Worm (Caenorhabditis elegans) whole organism, L4/young adult: Measurements from ENCODE around the gene F47G3.3.
A peak's percentile ranks its signal among the peaks of the same experiment; 100 is the strongest.

Experiments used
- W03F9.2 ChIP-seq: fragments of 150-350 bp; optimal IDR thresholded peaks from 2 replicates; lab custom pipeline; 2014; ENCODE audit warnings: missing biosample characterization, missing genetic modification characterization
- dao-5 ChIP-seq: sonication (generic microtip); optimal IDR thresholded peaks from 2 replicates; lab custom pipeline; 2016; ENCODE audit warnings: missing genotype, missing genetic modification characterization, moderate library complexity, missing compliant biosample characterization
- him-1 ChIP-seq: sonication (generic microtip); optimal IDR thresholded peaks from 2 replicates; lab custom pipeline; 2016; ENCODE audit warnings: missing genotype, missing genetic modification reagents, missing genetic modification characterization, missing compliant biosample characterization

The F47G3.3 gene

ce11 chrX:2375300-2376035 lies at the start of gene F47G3.3:
TSS of gene F47G3.3 (plus strand) at chrX:2375985.
- TF ChIP-seq W03F9.2 (no peak), dao-5 (tag; lab: Kevin White, UChicago) (no peak), him-1 (tag; lab: Kevin White, UChicago) (no peak)

DNA sequence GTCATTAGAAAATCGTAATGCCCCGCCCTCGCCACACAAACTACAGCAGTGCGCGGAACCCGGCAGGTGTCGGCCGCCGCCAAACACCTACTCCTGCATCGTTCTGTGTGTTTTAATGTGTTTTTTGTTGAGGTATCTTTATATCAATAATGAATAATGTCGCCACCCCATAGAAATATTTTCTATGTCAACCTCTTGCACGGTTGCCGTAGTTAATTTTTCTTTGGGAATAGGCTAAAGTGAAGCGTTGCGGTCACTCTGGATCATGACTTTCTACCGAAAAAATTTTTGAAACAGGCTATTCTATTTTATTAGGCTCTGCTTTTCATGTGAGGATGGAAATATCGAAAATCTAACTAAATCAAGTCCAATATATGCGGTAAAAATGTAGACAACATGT lies 46.9 kb upstream of the F47G3.3 start:
- TF ChIP-seq him-1 (tag; lab: Kevin White, UChicago) (no peak), dao-5 (tag; lab: Kevin White, UChicago) (no peak), W03F9.2 (no peak)

DNA sequence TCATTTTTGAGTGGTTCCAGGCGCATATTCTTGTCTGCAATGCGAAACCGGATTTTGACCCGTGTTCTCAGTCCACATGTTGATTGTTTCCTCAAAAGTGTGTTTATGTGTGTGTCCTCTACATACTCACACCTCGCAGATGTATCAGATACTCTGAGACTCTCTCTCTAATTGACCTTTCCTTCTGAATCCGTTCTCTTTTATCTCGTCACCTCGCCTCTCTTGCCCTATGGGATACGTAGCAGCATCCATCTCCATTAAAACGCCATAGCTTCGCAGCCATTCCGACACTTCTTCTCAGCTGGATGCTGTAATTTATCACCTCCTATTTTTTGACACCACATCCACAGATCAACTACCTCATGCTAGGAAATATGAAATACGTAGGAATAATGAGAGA lies 45.3 kb upstream of the F47G3.3 start:
- TF ChIP-seq dao-5 (tag; lab: Kevin White, UChicago) (no peak), W03F9.2 (no peak), him-1 (tag; lab: Kevin White, UChicago) (no peak)

DNA sequence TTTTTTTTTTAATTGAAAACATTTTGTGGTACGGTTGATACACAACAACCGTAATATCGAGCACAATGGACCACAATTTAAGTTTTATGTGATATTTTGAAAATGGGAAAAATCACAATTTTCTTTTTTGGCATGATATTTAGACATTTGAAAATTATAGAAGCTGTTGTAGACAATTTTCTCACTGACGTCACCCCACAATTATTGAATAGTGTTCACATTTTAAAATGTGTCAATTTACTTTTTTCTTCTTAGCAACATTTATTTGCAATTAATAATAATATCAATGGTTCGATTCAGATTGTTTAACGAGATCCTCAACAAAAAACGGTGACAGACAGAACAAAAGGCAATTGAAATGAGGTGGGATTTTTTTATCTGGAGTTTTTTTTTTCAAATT lies 40.4 kb upstream of the F47G3.3 start, which contains the start of gene T01B6.1:
Gene T01B6.1, plus strand, starts transcription at position 301 of the 400 bp plus-strand sequence.
- TF ChIP-seq W03F9.2 (no peak), dao-5 (tag; lab: Kevin White, UChicago) (no peak), him-1 (tag; lab: Kevin White, UChicago) (no peak)

ce11 chrX:2338210-2338609 lies 37.6 kb upstream of the F47G3.3 start, which contains the start of gene nlp-45:
TSS of gene nlp-45 (minus strand) at chrX:2338310.
- TF ChIP-seq him-1 (tag; lab: Kevin White, UChicago), result no peak
- TF ChIP-seq dao-5 (tag; lab: Kevin White, UChicago), result no peak
- no peak for TF ChIP-seq W03F9.2

- TF ChIP-seq W03F9.2 (no peak), him-1 (tag; lab: Kevin White, UChicago) (no peak), dao-5 (tag; lab: Kevin White, UChicago) (no peak)
These were observed 33.8 kb upstream of the F47G3.3 start, which contains the start of gene nlp-22 for ce11 chrX:2341989-2342388. TSS of gene nlp-22 (minus strand) at chrX:2342089.

DNA sequence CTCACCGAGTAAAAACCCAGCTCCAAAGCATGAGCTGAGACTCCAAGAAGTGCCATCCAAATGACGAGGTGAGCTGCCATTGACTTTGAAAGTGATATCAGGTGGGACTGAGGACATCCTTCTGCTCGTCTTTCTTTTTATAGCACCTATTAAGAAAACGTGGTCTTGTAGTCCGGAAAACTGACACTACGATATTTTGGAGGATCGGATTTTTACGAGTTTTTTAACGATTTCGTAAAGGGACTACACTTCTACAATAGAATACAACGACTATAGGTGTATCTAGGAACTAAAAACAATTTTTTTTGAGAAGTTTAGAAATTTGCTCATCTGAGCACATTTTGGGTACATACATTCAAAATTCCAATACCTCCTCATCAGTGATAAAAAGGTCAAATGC lies 32.9 kb upstream of the F47G3.3 start, which contains the start of gene nlp-23:
Gene nlp-23, minus strand, starts transcription at position 101 of the 400 bp plus-strand sequence.
- TF ChIP-seq him-1 (tag; lab: Kevin White, UChicago) (no peak), W03F9.2 (no peak), dao-5 (tag; lab: Kevin White, UChicago) (no peak)

DNA sequence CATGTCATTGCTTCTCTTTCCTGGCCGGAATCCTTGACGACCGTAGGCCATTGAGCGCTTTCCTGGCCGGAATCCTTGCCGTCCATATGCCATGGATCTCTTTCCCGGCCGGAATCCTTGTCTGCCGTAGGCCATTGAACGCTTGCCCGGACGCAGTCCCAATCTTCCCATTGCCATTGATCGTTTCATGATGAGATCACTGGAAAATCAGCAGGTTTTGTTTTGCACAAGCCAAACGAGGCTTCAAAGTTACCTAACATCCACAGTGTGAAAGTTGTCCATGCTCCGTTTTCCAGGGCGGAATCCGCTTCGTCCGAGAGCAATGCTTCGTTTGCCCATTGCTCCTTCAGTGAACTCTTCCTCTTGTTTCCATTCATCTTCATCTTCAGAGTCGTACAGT lies 31.7 kb upstream of the F47G3.3 start:
- TF ChIP-seq W03F9.2, result no peak
- no peak for TF ChIP-seq dao-5 (tag; lab: Kevin White, UChicago)
- no peak for TF ChIP-seq him-1 (tag; lab: Kevin White, UChicago)

DNA sequence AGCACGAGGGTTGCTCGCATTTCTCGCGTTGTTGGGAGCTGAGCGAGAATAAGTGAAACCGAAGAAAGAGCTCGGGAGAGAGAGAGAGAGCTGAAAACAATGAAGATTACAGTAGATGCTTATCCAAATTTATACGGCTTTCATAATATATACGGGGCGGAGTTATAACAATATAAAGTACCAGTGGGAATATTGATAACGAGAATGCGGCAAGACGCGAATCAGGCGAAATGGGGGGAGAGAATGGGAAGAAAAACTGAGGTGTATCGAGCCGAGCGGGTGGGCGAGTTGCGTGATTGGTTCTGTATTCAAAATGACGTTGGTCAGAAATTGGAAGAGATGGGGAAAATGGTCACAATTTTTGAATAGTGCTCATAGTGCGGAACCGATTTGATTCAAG lies 31.1 kb upstream of the F47G3.3 start, which contains the start of gene nlp-2:
Gene nlp-2, minus strand, starts transcription at position 101 of the 400 bp plus-strand sequence.
- TF ChIP-seq W03F9.2, result no peak
- TF ChIP-seq him-1 (tag; lab: Kevin White, UChicago), result no peak
- TF ChIP-seq dao-5 (tag; lab: Kevin White, UChicago), result no peak

ce11 chrX:2347962-2348361 lies 27.8 kb upstream of the F47G3.3 start:
- TF ChIP-seq W03F9.2, result no peak

DNA sequence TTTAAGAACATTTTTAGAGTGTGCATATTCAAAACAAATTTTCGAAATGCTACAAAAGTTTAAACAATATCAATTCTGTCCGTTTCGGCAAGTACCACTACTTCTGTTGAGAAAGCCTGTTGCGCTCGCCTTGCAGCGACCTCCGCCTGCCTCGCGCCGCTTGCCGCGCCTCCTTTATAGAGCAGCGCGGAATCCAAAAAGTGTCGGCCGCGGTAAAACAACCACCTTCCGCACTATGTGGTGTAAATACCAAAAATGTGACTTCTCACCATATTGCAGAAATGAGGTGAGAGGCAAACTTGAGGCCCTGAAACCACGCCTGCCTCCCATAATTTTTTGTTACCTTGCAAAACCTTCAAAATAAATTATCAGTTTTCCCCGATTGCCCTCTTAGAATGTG lies 22.9 kb upstream of the F47G3.3 start:
- no peak for TF ChIP-seq him-1 (tag; lab: Kevin White, UChicago)
- TF ChIP-seq W03F9.2, result no peak
- TF ChIP-seq dao-5 (tag; lab: Kevin White, UChicago), result no peak

ce11 chrX:2359797-2360196 lies 16.0 kb upstream of the F47G3.3 start, which contains the start of gene lgc-40:
TSS of gene lgc-40 (plus strand) at chrX:2360097.
- TF ChIP-seq dao-5 (tag; lab: Kevin White, UChicago), result no peak
- TF ChIP-seq W03F9.2, result no peak
- TF ChIP-seq him-1 (tag; lab: Kevin White, UChicago), result no peak

ce11 chrX:2362872-2363271 lies 12.9 kb upstream of the F47G3.3 start:
- TF ChIP-seq him-1 (tag; lab: Kevin White, UChicago) (no peak), dao-5 (tag; lab: Kevin White, UChicago) (no peak), W03F9.2 (no peak)

DNA sequence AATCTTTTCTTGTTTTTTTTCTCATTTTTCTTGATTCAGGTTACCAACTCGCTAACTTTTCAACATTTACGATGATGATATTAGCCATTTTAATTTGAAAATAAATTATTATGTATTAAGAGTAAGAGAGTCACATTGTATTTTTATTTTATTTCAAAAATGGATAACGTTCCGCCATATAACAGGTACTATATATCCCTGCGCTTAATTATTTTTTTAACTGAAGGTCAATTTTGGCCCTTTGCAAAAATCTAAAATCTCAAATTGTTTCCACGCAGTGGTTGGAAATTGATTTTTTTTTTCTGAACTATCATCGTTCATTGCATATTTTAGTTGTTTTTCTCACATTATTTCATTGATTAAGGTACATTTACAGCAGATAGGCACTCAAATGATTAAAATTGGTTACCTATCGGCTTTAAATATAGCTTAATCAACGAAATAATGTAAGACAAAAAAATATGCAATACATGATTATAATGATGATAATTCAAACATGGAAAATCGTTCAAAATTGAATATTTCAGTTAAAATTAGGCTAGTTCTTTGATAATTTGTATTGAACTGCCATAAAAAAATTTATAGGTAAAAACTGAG lies 11.0 kb upstream of the F47G3.3 start:
- TF ChIP-seq dao-5 (tag; lab: Kevin White, UChicago) (no peak), W03F9.2 (peak; percentile 96), him-1 (tag; lab: Kevin White, UChicago) (peak; percentile 75)
